Fruit fly (Drosophila melanogaster) whole organism, prepupa: ENCODE results near the gene Semp1.
A peak's percentile ranks its signal among the peaks of the same experiment; 100 is the strongest.

ENCODE experiments used
- CG10669 ChIP-seq: fragments of 200-800 bp; sonication (Bioruptor generic); optimal IDR thresholded peaks from 3 replicates; lab custom pipeline; 2018; ENCODE audit warnings: missing biosample characterization, mild to moderate bottlenecking, missing genetic modification characterization, moderate library complexity
- CG11762 ChIP-seq: fragments of 200-800 bp; sonication (Bioruptor generic); optimal IDR thresholded peaks from 3 replicates; lab custom pipeline; 2016; ENCODE audit warnings: missing biosample characterization, missing genetic modification characterization; ENCODE audit not compliant: insufficient read depth
- CG11902 ChIP-seq: fragments of 200-800 bp; sonication (Bioruptor generic); optimal IDR thresholded peaks from 3 replicates; lab custom pipeline; 2016; ENCODE audit warnings: missing biosample characterization, missing genetic modification characterization
- CG1621 ChIP-seq: fragments of 200-800 bp; sonication (Bioruptor generic); optimal IDR thresholded peaks from 3 replicates; lab custom pipeline; 2018; ENCODE audit warnings: missing biosample characterization, mild to moderate bottlenecking, missing genetic modification characterization
- CG16779 ChIP-seq: fragments of 200-800 bp; sonication (Bioruptor generic); optimal IDR thresholded peaks from 3 replicates; lab custom pipeline; 2017; ENCODE audit warnings: missing biosample characterization, mild to moderate bottlenecking, missing genetic modification characterization
- CG31627 ChIP-seq: fragments of 200-800 bp; sonication (Bioruptor generic); optimal IDR thresholded peaks from 3 replicates; lab custom pipeline; 2016; ENCODE audit warnings: missing biosample characterization, missing genetic modification characterization
- CG6163 ChIP-seq: fragments of 200-800 bp; sonication (Bioruptor generic); IDR thresholded peaks from 3 replicates; pipeline ENCODE4 v1.3.6; 2022; ENCODE audit warnings: missing biosample characterization, missing genetic modification characterization
- CG6792 ChIP-seq: fragments of 200-800 bp; sonication (Bioruptor generic); optimal IDR thresholded peaks from 3 replicates; lab custom pipeline; 2016; ENCODE audit warnings: missing biosample characterization, missing genetic modification characterization
- CG6854 ChIP-seq: fragments of 200-800 bp; sonication (Bioruptor generic); optimal IDR thresholded peaks from 2 replicates; lab custom pipeline; 2017; ENCODE audit warnings: missing biosample characterization, mild to moderate bottlenecking, missing genetic modification characterization
- CG9139 ChIP-seq: fragments of 200-800 bp; sonication (Bioruptor generic); optimal IDR thresholded peaks from 3 replicates; lab custom pipeline; 2017; ENCODE audit warnings: missing biosample characterization, mild to moderate bottlenecking, missing genetic modification characterization
- Eip75B ChIP-seq: fragments of 200-800 bp; sonication (Bioruptor generic); optimal IDR thresholded peaks from 3 replicates; lab custom pipeline; 2016; ENCODE audit warnings: missing biosample characterization, missing genetic modification characterization
- Eip78C ChIP-seq: fragments of 200-800 bp; sonication (Bioruptor generic); peaks from one replicate; lab custom pipeline; 2016; ENCODE audit warnings: missing biosample characterization, missing genetic modification characterization
- Eip93F ChIP-seq: fragments of 200-800 bp; sonication (Bioruptor generic); optimal IDR thresholded peaks from 2 replicates; lab custom pipeline; 2016; ENCODE audit warnings: missing biosample characterization, mild to moderate bottlenecking, missing genetic modification characterization
- Ets21C ChIP-seq: fragments of 200-800 bp; sonication (Bioruptor generic); optimal IDR thresholded peaks from 3 replicates; lab custom pipeline; 2016; ENCODE audit warnings: missing biosample characterization, missing genetic modification characterization
- Hr39 ChIP-seq: fragments of 200-800 bp; sonication (Bioruptor generic); optimal IDR thresholded peaks from 2 replicates; lab custom pipeline; 2016; ENCODE audit warnings: missing biosample characterization, missing genetic modification characterization
- Met ChIP-seq: fragments of 200-800 bp; sonication (Bioruptor generic); optimal IDR thresholded peaks from 3 replicates; lab custom pipeline; 2016; ENCODE audit warnings: missing biosample characterization, missing genetic modification characterization
- OdsH ChIP-seq: fragments of 200-800 bp; sonication (Bioruptor generic); optimal IDR thresholded peaks from 3 replicates; lab custom pipeline; 2016; ENCODE audit warnings: missing biosample characterization, missing genetic modification characterization
- Smox ChIP-seq: fragments of 200-800 bp; sonication (Bioruptor generic); optimal IDR thresholded peaks from 3 replicates; lab custom pipeline; 2016; ENCODE audit warnings: missing biosample characterization, missing genetic modification characterization
- Sox102F ChIP-seq: fragments of 200-800 bp; sonication (Bioruptor generic); optimal IDR thresholded peaks from 2 replicates; lab custom pipeline; 2016; ENCODE audit warnings: missing biosample characterization, mild to moderate bottlenecking, missing genetic modification characterization
- Sox14 ChIP-seq: fragments of 200-800 bp; sonication (Bioruptor generic); optimal IDR thresholded peaks from 3 replicates; lab custom pipeline; 2016; ENCODE audit warnings: missing biosample characterization, missing genetic modification characterization
- Sox15 ChIP-seq: fragments of 200-800 bp; sonication (Bioruptor generic); optimal IDR thresholded peaks from 3 replicates; lab custom pipeline; 2016; ENCODE audit warnings: missing biosample characterization, missing genetic modification characterization
- cyc ChIP-seq: fragments of 200-800 bp; sonication (Bioruptor generic); optimal IDR thresholded peaks from 3 replicates; lab custom pipeline; 2016; ENCODE audit warnings: missing biosample characterization, missing genetic modification characterization
- dac ChIP-seq: fragments of 200-800 bp; sonication (Bioruptor generic); optimal IDR thresholded peaks from 2 replicates; lab custom pipeline; 2017; ENCODE audit warnings: missing biosample characterization, mild to moderate bottlenecking, missing genetic modification characterization
- dsx ChIP-seq: fragments of 200-800 bp; optimal IDR thresholded peaks from 3 replicates; lab custom pipeline; 2019; ENCODE audit warnings: missing biosample characterization, mild to moderate bottlenecking, missing genetic modification characterization, moderate library complexity; ENCODE audit not compliant: poor library complexity, severe bottlenecking
- eg ChIP-seq: fragments of 200-800 bp; sonication (Bioruptor generic); IDR thresholded peaks from 3 replicates; pipeline ENCODE4 v1.3.6; 2022; ENCODE audit warnings: missing biosample characterization, missing genetic modification characterization
- esn ChIP-seq: fragments of 200-800 bp; sonication (Bioruptor generic); optimal IDR thresholded peaks from 2 replicates; lab custom pipeline; 2016; ENCODE audit warnings: missing biosample characterization, mild to moderate bottlenecking, missing genetic modification characterization, moderate library complexity
- fd59A ChIP-seq: fragments of 200-800 bp; sonication (Bioruptor generic); optimal IDR thresholded peaks from 2 replicates; lab custom pipeline; 2017; ENCODE audit warnings: missing biosample characterization, mild to moderate bottlenecking, missing genetic modification characterization, missing genetic modification reagents
- fkh ChIP-seq: fragments of 200-800 bp; sonication (Bioruptor generic); optimal IDR thresholded peaks from 3 replicates; lab custom pipeline; 2017; ENCODE audit warnings: missing biosample characterization, mild to moderate bottlenecking, missing genetic modification characterization, moderate library complexity
- lz ChIP-seq: fragments of 200-800 bp; sonication (Bioruptor generic); optimal IDR thresholded peaks from 3 replicates; lab custom pipeline; 2016; ENCODE audit warnings: missing biosample characterization, missing genetic modification characterization
- pdm3 ChIP-seq: fragments of 200-800 bp; sonication (Bioruptor generic); optimal IDR thresholded peaks from 3 replicates; lab custom pipeline; 2016; ENCODE audit warnings: missing biosample characterization, missing genetic modification characterization
- ss ChIP-seq, 2 experiments: fragments of 200-800 bp; sonication (Bioruptor generic); optimal IDR thresholded peaks; 2 replicates in 1 of 2; 3 replicates in 1 of 2; lab custom pipeline; 2017 to 2018; ENCODE audit warnings: mild to moderate bottlenecking in 2 of 2, missing biosample characterization in 2 of 2, missing genetic modification characterization in 2 of 2, moderate library complexity in 1 of 2
- svp ChIP-seq: fragments of 200-800 bp; sonication (Bioruptor generic); peaks from one replicate; lab custom pipeline; 2016; ENCODE audit warnings: missing biosample characterization, missing genetic modification characterization
- topi ChIP-seq: fragments of 200-800 bp; sonication (Bioruptor generic); optimal IDR thresholded peaks from 3 replicates; lab custom pipeline; 2016; ENCODE audit warnings: missing biosample characterization, missing genetic modification characterization
- vri ChIP-seq: fragments of 200-800 bp; sonication (Bioruptor generic); optimal IDR thresholded peaks from 3 replicates; lab custom pipeline; 2016; ENCODE audit warnings: missing biosample characterization, mild to moderate bottlenecking, missing genetic modification characterization

Gene Semp1

dm6 chr2L:15629596-15630168 lies 16.5 kb upstream of the Semp1 start, which contains the start of gene CG18480:
TSS of gene CG18480 (plus strand) at chr2L:15630002.
- TF ChIP-seq dac (GFP tag; lab: Kevin White, UChicago) (no peak), Sox102F (GFP tag; lab: Kevin White, UChicago) (peak; percentile 30), eg (0 out of 3 replicates have a peak, but pooled peaks have one; percentile 12), CG31627 (GFP tag; lab: Kevin White, UChicago) (peak; percentile 53), Eip75B (GFP tag; lab: Kevin White, UChicago) (no peak), vri (GFP tag; lab: Kevin White, UChicago) (peak; percentile 87), topi (GFP tag; lab: Kevin White, UChicago) (peak; percentile 24), CG9139 (GFP tag; lab: Kevin White, UChicago) (no peak), cyc (GFP tag; lab: Kevin White, UChicago) (peak; percentile 41), CG6792 (peak; percentile 21), lz (peak; percentile 56), Sox14 (GFP tag; lab: Kevin White, UChicago) (peak; percentile 12), Eip78C (GFP tag; lab: Kevin White, UChicago) (peak; percentile 80), ss (GFP tag; optimal IDR thresholded peaks at IDR 0.05; lab: Kevin White, UChicago) (no peak), svp (GFP tag; lab: Kevin White, UChicago) (peak; percentile 68), Hr39 (GFP tag; lab: Kevin White, UChicago) (peak; percentile 52), Smox (peak; percentile 54), Ets21C (GFP tag; lab: Kevin White, UChicago) (peak; percentile 44), OdsH (no peak), Met (GFP tag; lab: Kevin White, UChicago) (peak; percentile 44)
- TF ChIP-seq, all 60 proteins: peak for 15

- TF ChIP-seq pdm3 (GFP tag; lab: Kevin White, UChicago) (no peak), dsx (no peak), lz (no peak), CG16779 (no peak)
These were observed 15.2 kb upstream of the Semp1 start, which contains the start of gene CG7631 for dm6 chr2L:15628378-15628777. TSS of gene CG7631 (plus strand) at chr2L:15628678.

dm6 chr2L:15623458-15623857 lies 10.3 kb upstream of the Semp1 start, which contains the start of gene Or35a:
TSS of gene Or35a (minus strand) at chr2L:15623558.
- TF ChIP-seq CG10669 (GFP tag; lab: Kevin White, UChicago) (no peak), CG6854 (no peak), esn (GFP tag; lab: Kevin White, UChicago) (no peak), CG9139 (GFP tag; lab: Kevin White, UChicago) (no peak), CG11902 (GFP tag; lab: Kevin White, UChicago) (no peak), CG6163 (GFP tag; lab: Robert Waterston, UW) (no peak)

DNA sequence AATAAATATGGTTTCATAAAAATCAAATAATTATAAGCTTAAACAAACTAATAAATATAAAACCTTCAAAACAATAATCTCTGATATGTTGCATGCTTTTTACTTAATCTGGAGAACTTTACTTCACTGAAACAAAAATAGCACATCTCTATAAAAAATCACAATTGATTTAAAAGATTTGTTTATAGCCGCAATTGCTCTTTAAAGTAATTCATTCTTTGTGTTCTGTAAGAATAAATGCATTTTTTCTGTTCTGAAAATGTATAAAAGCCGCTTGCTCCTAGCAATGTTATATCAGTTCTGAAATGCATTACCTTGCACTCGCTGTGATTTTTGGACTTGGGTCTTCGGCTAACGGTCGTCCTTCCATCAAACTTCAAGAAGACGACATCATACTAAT lies 3.6 kb upstream of the Semp1 start, which contains the start of gene CG11865:
CG11865 (plus strand) TSS at position 301 of the 400 bp plus-strand sequence.
- no peak for TF ChIP-seq Sox14 (GFP tag; lab: Kevin White, UChicago)
- TF ChIP-seq fd59A (GFP tag; lab: Kevin White, UChicago): no peak
- no peak for TF ChIP-seq Eip93F (GFP tag; lab: Kevin White, UChicago)
- TF ChIP-seq fkh: no peak
- no peak for TF ChIP-seq Met (GFP tag; lab: Kevin White, UChicago)
- TF ChIP-seq CG1621 (tag; lab: Kevin White, UChicago): no peak
- no peak for TF ChIP-seq lz
- TF ChIP-seq Sox15 (GFP tag; lab: Kevin White, UChicago): no peak
- no peak for TF ChIP-seq OdsH
- TF ChIP-seq dac (GFP tag; lab: Kevin White, UChicago): no peak
- TF ChIP-seq CG11762 (GFP tag; lab: Kevin White, UChicago): no peak
- TF ChIP-seq esn (GFP tag; lab: Kevin White, UChicago): no peak
